Fruit fly (Drosophila melanogaster) whole organism, pupa: ENCODE data around the gene CG3213.

Experiments used
- CG14655 ChIP-seq: fragments of 200-800 bp; sonication (Bioruptor generic); optimal IDR thresholded peaks from 3 replicates; lab custom pipeline; 2017; ENCODE audit warnings: mild to moderate bottlenecking, missing biosample characterization, missing genetic modification reagents, missing genetic modification characterization
- CG32121 ChIP-seq: fragments of 200-800 bp; sonication (Bioruptor generic); IDR thresholded peaks from 2 replicates; pipeline ENCODE4 v1.3.6; 2022; ENCODE audit warnings: missing biosample characterization, missing genetic modification characterization
- CG4496 ChIP-seq: fragments of 200-800 bp; sonication (Bioruptor generic); IDR thresholded peaks from 3 replicates; pipeline ENCODE4 v1.3.6; 2022; ENCODE audit warnings: missing biosample characterization, missing genetic modification characterization
- CG8159 ChIP-seq: fragments of 200-800 bp; sonication (Bioruptor generic); optimal IDR thresholded peaks from 3 replicates; lab custom pipeline; 2018; ENCODE audit warnings: missing biosample characterization, mild to moderate bottlenecking, missing genetic modification characterization, moderate library complexity
- CG8301 ChIP-seq: fragments of 200-800 bp; sonication (Bioruptor generic); optimal IDR thresholded peaks from 2 replicates; lab custom pipeline; 2018; ENCODE audit warnings: missing biosample characterization, mild to moderate bottlenecking, missing genetic modification characterization
- Ets98B ChIP-seq: fragments of 200-800 bp; sonication (Bioruptor generic); IDR thresholded peaks from 2 replicates; pipeline ENCODE4 v1.3.6; 2022; ENCODE audit warnings: missing biosample characterization, missing genetic modification characterization
- Pif1A ChIP-seq: fragments of 200-800 bp; sonication (Bioruptor generic); optimal IDR thresholded peaks from 3 replicates; lab custom pipeline; 2016; ENCODE audit warnings: missing biosample characterization, missing genetic modification characterization

- no peak for TF ChIP-seq CG8159 (tag; lab: Kevin White, UChicago)
- TF ChIP-seq CG4496 (GFP tag; lab: Robert Waterston, UW) = no peak
- no peak for TF ChIP-seq Ets98B (GFP tag; lab: Robert Waterston, UW)
- TF ChIP-seq CG14655 (GFP tag; lab: Kevin White, UChicago) = no peak
- TF ChIP-seq CG32121 (GFP tag; lab: Robert Waterston, UW) = no peak
- no peak for TF ChIP-seq CG8301 (tag; lab: Kevin White, UChicago)
- TF ChIP-seq Pif1A (GFP tag; lab: Kevin White, UChicago) = no peak
These were observed 39.6 kb downstream of the CG3213 start for dm6 chr2L:3479697-3480442.
